Worm (Caenorhabditis elegans) whole organism, late embryonic: ENCODE results near the gene nasp-2.

Experiments
- C08G9.2 ChIP-seq: sonication (generic microtip); optimal IDR thresholded peaks from 2 replicates; lab custom pipeline; 2016; ENCODE audit warnings: mild to moderate bottlenecking, missing genetic modification characterization, moderate library complexity, missing compliant biosample characterization
- C38D4.7 ChIP-seq: fragments of 200-800 bp; sonication (Bioruptor generic); optimal IDR thresholded peaks from 2 replicates; lab custom pipeline; 2018; ENCODE audit warnings: mild to moderate bottlenecking, missing genetic modification characterization, moderate library complexity, missing compliant biosample characterization
- K02D7.2 ChIP-seq: sonication (generic microtip); optimal IDR thresholded peaks from 2 replicates; lab custom pipeline; 2017; ENCODE audit warnings: mild to moderate bottlenecking, missing genetic modification characterization, missing compliant biosample characterization
- K09A11.1 ChIP-seq: sonication (generic microtip); optimal IDR thresholded peaks from 2 replicates; lab custom pipeline; 2017; ENCODE audit warnings: antibody characterized with exemption, mild to moderate bottlenecking, missing genetic modification characterization, missing compliant biosample characterization; ENCODE audit not compliant: insufficient read depth
- T23F11.4 ChIP-seq: fragments of 200-800 bp; sonication (Bioruptor generic); optimal IDR thresholded peaks from 2 replicates; lab custom pipeline; 2018; ENCODE audit warnings: mild to moderate bottlenecking, missing genetic modification characterization, missing compliant biosample characterization
- ceh-14 ChIP-seq: sonication (generic microtip); optimal IDR thresholded peaks from 2 replicates; lab custom pipeline; 2016; ENCODE audit warnings: missing genotype, missing genetic modification characterization, missing compliant biosample characterization
- ceh-18 ChIP-seq: sonication (generic microtip); optimal IDR thresholded peaks from 2 replicates; lab custom pipeline; 2016; ENCODE audit warnings: missing genetic modification characterization, missing compliant biosample characterization
- ceh-19 ChIP-seq: fragments of 200-800 bp; sonication (Bioruptor generic); optimal IDR thresholded peaks from 2 replicates; lab custom pipeline; 2018; ENCODE audit warnings: mild to moderate bottlenecking, missing genetic modification characterization, missing compliant biosample characterization
- ceh-22 ChIP-seq: sonication (generic microtip); optimal IDR thresholded peaks from 2 replicates; lab custom pipeline; 2017; ENCODE audit warnings: missing biosample characterization, missing genetic modification characterization
- ceh-24 ChIP-seq: sonication (generic microtip); optimal IDR thresholded peaks from 2 replicates; lab custom pipeline; 2016; ENCODE audit warnings: mild to moderate bottlenecking, missing genetic modification characterization, missing compliant biosample characterization
- ceh-30 ChIP-seq: fragments of 150-350 bp; optimal IDR thresholded peaks from 2 replicates; lab custom pipeline; 2014; ENCODE audit warnings: missing biosample characterization, missing genetic modification characterization
- ceh-48 ChIP-seq: sonication (generic microtip); optimal IDR thresholded peaks from 2 replicates; lab custom pipeline; 2016; ENCODE audit warnings: missing genetic modification characterization, inconsistent platforms, missing compliant biosample characterization
- ceh-9 ChIP-seq: sonication (generic microtip); optimal IDR thresholded peaks from 2 replicates; lab custom pipeline; 2016; ENCODE audit warnings: mild to moderate bottlenecking, missing genetic modification characterization, inconsistent platforms, missing compliant biosample characterization
- dmd-4 ChIP-seq: sonication (generic microtip); optimal IDR thresholded peaks from 2 replicates; lab custom pipeline; 2016; ENCODE audit warnings: borderline replicate concordance, missing genetic modification characterization, missing compliant biosample characterization
- elt-2 ChIP-seq: sonication (generic microtip); optimal IDR thresholded peaks from 2 replicates; lab custom pipeline; 2016; ENCODE audit warnings: missing genetic modification reagents, missing genetic modification characterization, missing compliant biosample characterization
- elt-4 ChIP-seq: sonication (generic microtip); optimal IDR thresholded peaks from 2 replicates; lab custom pipeline; 2016; ENCODE audit warnings: missing genetic modification characterization, missing compliant biosample characterization
- eyg-1 ChIP-seq: sonication (generic microtip); optimal IDR thresholded peaks from 2 replicates; lab custom pipeline; 2016; ENCODE audit warnings: missing genotype, missing genetic modification characterization, missing compliant biosample characterization
- fkh-10 ChIP-seq: fragments of 150-350 bp; optimal IDR thresholded peaks from 2 replicates; lab custom pipeline; 2014; ENCODE audit warnings: missing biosample characterization, missing genetic modification reagents, missing genetic modification characterization
- fkh-6 ChIP-seq: sonication (generic microtip); optimal IDR thresholded peaks from 2 replicates; lab custom pipeline; 2016; ENCODE audit warnings: missing genetic modification characterization, missing compliant biosample characterization
- gmeb-2 ChIP-seq: sonication (generic microtip); optimal IDR thresholded peaks from 2 replicates; lab custom pipeline; 2016; ENCODE audit warnings: missing genetic modification characterization, inconsistent platforms, missing compliant biosample characterization
- hlh-13 ChIP-seq: fragments of 200-800 bp; sonication (Bioruptor generic); optimal IDR thresholded peaks from 2 replicates; lab custom pipeline; 2018; ENCODE audit warnings: mild to moderate bottlenecking, missing genetic modification characterization, missing compliant biosample characterization
- hlh-30 ChIP-seq: sonication (generic microtip); optimal IDR thresholded peaks from 2 replicates; lab custom pipeline; 2017; ENCODE audit warnings: antibody characterized with exemption, missing genetic modification characterization, missing compliant biosample characterization; ENCODE audit not compliant: insufficient read depth
- hlh-8 ChIP-seq: sonication (generic microtip); optimal IDR thresholded peaks from 2 replicates; lab custom pipeline; 2016; ENCODE audit warnings: missing genotype, missing genetic modification characterization, missing compliant biosample characterization
- lim-6 ChIP-seq: sonication (generic microtip); optimal IDR thresholded peaks from 2 replicates; lab custom pipeline; 2016; ENCODE audit warnings: missing genetic modification characterization, missing compliant biosample characterization
- lin-11 ChIP-seq: fragments of 200-800 bp; sonication (Bioruptor generic); optimal IDR thresholded peaks from 2 replicates; lab custom pipeline; 2018; ENCODE audit warnings: mild to moderate bottlenecking, missing genetic modification characterization, missing compliant biosample characterization
- madf-2 ChIP-seq: sonication (generic microtip); optimal IDR thresholded peaks from 2 replicates; lab custom pipeline; 2017; ENCODE audit warnings: missing genetic modification characterization, missing compliant biosample characterization
- nhr-11 ChIP-seq: fragments of 150-350 bp; optimal IDR thresholded peaks from 2 replicates; lab custom pipeline; 2014; ENCODE audit warnings: missing biosample characterization, missing genetic modification characterization
- nhr-232 ChIP-seq: sonication (generic microtip); optimal IDR thresholded peaks from 2 replicates; lab custom pipeline; 2016; ENCODE audit warnings: missing genetic modification characterization, missing compliant biosample characterization
- npax-4 ChIP-seq: sonication (generic microtip); optimal IDR thresholded peaks from 2 replicates; lab custom pipeline; 2016; ENCODE audit warnings: missing genetic modification characterization, missing compliant biosample characterization
- pat-9 ChIP-seq: fragments of 200-800 bp; sonication (Bioruptor generic); optimal IDR thresholded peaks from 2 replicates; lab custom pipeline; 2018; ENCODE audit warnings: mild to moderate bottlenecking, missing genetic modification characterization, moderate library complexity, missing compliant biosample characterization
- pax-1 ChIP-seq: fragments of 150-350 bp; optimal IDR thresholded peaks from 2 replicates; lab custom pipeline; 2014; ENCODE audit warnings: missing biosample characterization, missing genetic modification characterization
- pha-4 ChIP-seq: fragments of 150-350 bp; optimal IDR thresholded peaks from 2 replicates; lab custom pipeline; 2018; ENCODE audit warnings: missing biosample characterization, missing genetic modification reagents, missing genetic modification characterization
- pqm-1 ChIP-seq: sonication (generic microtip); optimal IDR thresholded peaks from 2 replicates; lab custom pipeline; 2016; ENCODE audit warnings: missing genetic modification characterization, missing compliant biosample characterization
- pros-1 ChIP-seq: fragments of 150-350 bp; optimal IDR thresholded peaks from 2 replicates; lab custom pipeline; 2014; ENCODE audit warnings: missing biosample characterization, missing genetic modification reagents, missing genetic modification characterization
- sox-4 ChIP-seq: sonication (generic microtip); optimal IDR thresholded peaks from 2 replicates; lab custom pipeline; 2017; ENCODE audit warnings: mild to moderate bottlenecking, missing genetic modification characterization, inconsistent platforms, missing compliant biosample characterization
- syd-9 ChIP-seq: sonication (generic microtip); optimal IDR thresholded peaks from 2 replicates; lab custom pipeline; 2016; ENCODE audit warnings: mild to moderate bottlenecking, missing genetic modification characterization, moderate library complexity, missing compliant biosample characterization
- tbx-2 ChIP-seq: sonication (generic microtip); optimal IDR thresholded peaks from 2 replicates; lab custom pipeline; 2016; ENCODE audit warnings: missing genetic modification characterization, missing compliant biosample characterization
- unc-42 ChIP-seq: sonication (generic microtip); optimal IDR thresholded peaks from 2 replicates; lab custom pipeline; 2016; ENCODE audit warnings: missing genotype, missing genetic modification characterization, missing compliant biosample characterization
- ztf-16 ChIP-seq: sonication (generic microtip); optimal IDR thresholded peaks from 2 replicates; lab custom pipeline; 2017; ENCODE audit warnings: missing genetic modification characterization, missing compliant biosample characterization

The nasp-2 gene

ce11 chrV:13308616-13309015, 3.4 kb downstream of the nasp-2 start, which contains the start of gene C50B6.1:
TSS of gene C50B6.1 (plus strand) at chrV:13308916.
- TF ChIP-seq npax-4: no peak
- TF ChIP-seq nhr-11 (tag; lab: Kevin White, UChicago): no peak
- TF ChIP-seq eyg-1 (tag; lab: Kevin White, UChicago): no peak
- no peak for TF ChIP-seq K09A11.1
- TF ChIP-seq pat-9 (tag; lab: Kevin White, UChicago): no peak
- no peak for TF ChIP-seq pha-4 (tag; lab: Kevin White, UChicago)
- TF ChIP-seq ceh-48: no peak
- no peak for TF ChIP-seq T23F11.4
- TF ChIP-seq pqm-1 (tag; lab: Kevin White, UChicago): no peak
- no peak for TF ChIP-seq C38D4.7 (GFP tag; lab: Kevin White, UChicago)
- no peak for TF ChIP-seq ceh-9
- no peak for TF ChIP-seq K02D7.2 (tag; lab: Kevin White, UChicago)
- no peak for TF ChIP-seq ceh-18 (tag; lab: Kevin White, UChicago)
- no peak for TF ChIP-seq ceh-30
- TF ChIP-seq, all 69 proteins: peak for 0

ce11 chrV:13304663-13305188, 7.3 kb downstream of the nasp-2 start, which contains the start of gene C26E1.2:
TSS of gene C26E1.2 (plus strand) at chrV:13305138.
- TF ChIP-seq elt-2 (tag; lab: Kevin White, UChicago) (peak; percentile 50), ceh-24 (tag; lab: Kevin White, UChicago) (no peak)

ce11 chrV:13301443-13301842, 10.6 kb downstream of the nasp-2 start, which contains the start of gene ceh-79:
TSS of gene ceh-79 (plus strand) at chrV:13301833.
- TF ChIP-seq elt-2 (tag; lab: Kevin White, UChicago): peak; percentile 64
- TF ChIP-seq sox-4 (tag; lab: Kevin White, UChicago): no peak

- no peak for TF ChIP-seq ceh-48
- TF ChIP-seq dmd-4 (tag; lab: Kevin White, UChicago): no peak
- TF ChIP-seq hlh-8 (tag; lab: Kevin White, UChicago): no peak
- TF ChIP-seq nhr-232 (tag; lab: Kevin White, UChicago): no peak
- no peak for TF ChIP-seq syd-9 (tag; lab: Kevin White, UChicago)
- TF ChIP-seq ztf-16 (tag; lab: Kevin White, UChicago): no peak
- no peak for TF ChIP-seq unc-42
- TF ChIP-seq tbx-2 (tag; lab: Kevin White, UChicago): no peak
- TF ChIP-seq ceh-14 (tag; lab: Kevin White, UChicago): no peak
- no peak for TF ChIP-seq ceh-30
- TF ChIP-seq ceh-19 (GFP tag; lab: Kevin White, UChicago): no peak
- TF ChIP-seq npax-4: no peak
These were observed 11.6 kb downstream of the nasp-2 start for ce11 chrV:13300492-13300891.

- TF ChIP-seq madf-2 (tag; lab: Kevin White, UChicago) (no peak), ceh-22 (tag; lab: Kevin White, UChicago) (no peak), hlh-13 (no peak), fkh-6 (tag; lab: Kevin White, UChicago) (no peak), ceh-19 (GFP tag; lab: Kevin White, UChicago) (no peak), elt-4 (tag; lab: Kevin White, UChicago) (no peak), pqm-1 (tag; lab: Kevin White, UChicago) (no peak), lim-6 (tag; lab: Kevin White, UChicago) (no peak)
These were observed 12.7 kb downstream of the nasp-2 start for ce11 chrV:13299398-13299797.

- TF ChIP-seq ceh-24 (tag; lab: Kevin White, UChicago): no peak
- TF ChIP-seq hlh-30: no peak
- TF ChIP-seq lin-11 (tag; lab: Kevin White, UChicago): no peak
- no peak for TF ChIP-seq pax-1
- TF ChIP-seq fkh-6 (tag; lab: Kevin White, UChicago): no peak
- no peak for TF ChIP-seq unc-42
- TF ChIP-seq fkh-10 (GFP tag; lab: Kevin White, UChicago): no peak
- no peak for TF ChIP-seq gmeb-2
- TF ChIP-seq ztf-16 (tag; lab: Kevin White, UChicago): no peak
- no peak for TF ChIP-seq ceh-19 (GFP tag; lab: Kevin White, UChicago)
- no peak for TF ChIP-seq ceh-30
- TF ChIP-seq pros-1 (tag; lab: Kevin White, UChicago): no peak
- TF ChIP-seq C08G9.2 (tag; lab: Kevin White, UChicago): no peak
These were observed 13.4 kb downstream of the nasp-2 start for ce11 chrV:13298706-13299105.
